Worm (Caenorhabditis elegans) whole organism, L1 larva: ENCODE results near the gene K07F5.8.
"Not testable (repeated sequence)": the region's sequence is repeated elsewhere in the genome, so short reads cannot be mapped to it uniquely, and the experiment has no call there.

Experiments
- C16A3.4 ChIP-seq: fragments of 150-350 bp; optimal IDR thresholded peaks from 2 replicates; lab custom pipeline; 2014; ENCODE audit warnings: missing biosample characterization, missing genetic modification characterization
- C34B4.2 ChIP-seq: sonication (generic microtip); optimal IDR thresholded peaks from 2 replicates; lab custom pipeline; 2017; ENCODE audit warnings: mild to moderate bottlenecking, missing genetic modification characterization, missing compliant biosample characterization
- F16B12.6 ChIP-seq: fragments of 150-350 bp; optimal IDR thresholded peaks from 2 replicates; lab custom pipeline; 2014; ENCODE audit warnings: missing biosample characterization, missing genetic modification characterization
- aha-1 ChIP-seq: fragments of 150-350 bp; optimal IDR thresholded peaks from 2 replicates; lab custom pipeline; 2014; ENCODE audit warnings: missing biosample characterization, missing genetic modification characterization
- ama-1 ChIP-seq: fragments of 150-350 bp; optimal IDR thresholded peaks from 2 replicates; lab custom pipeline; 2014
- ceh-63 ChIP-seq: fragments of 200-800 bp; sonication (Bioruptor generic); optimal IDR thresholded peaks from 2 replicates; lab custom pipeline; 2018; ENCODE audit warnings: mild to moderate bottlenecking, missing genetic modification characterization, missing compliant biosample characterization
- ceh-82 ChIP-seq, 3 experiments: fragments of 150-350 bp in 1 of 3; sonication (generic microtip) in 2 of 3; optimal IDR thresholded peaks; 2 replicates each; lab custom pipeline; 2014 to 2017; ENCODE audit warnings: missing biosample characterization in 3 of 3, missing genetic modification characterization in 3 of 3
- ceh-90 ChIP-seq: sonication (generic microtip); optimal IDR thresholded peaks from 2 replicates; lab custom pipeline; 2016; ENCODE audit warnings: missing genetic modification characterization, missing compliant biosample characterization
- dpl-1 ChIP-seq, 3 experiments: fragments of 150-350 bp in 2 of 3; sonication (generic microtip) in 1 of 3; optimal IDR thresholded peaks; 2 replicates each; lab custom pipeline; 2014 to 2017; ENCODE audit warnings: missing biosample characterization in 3 of 3, missing genetic modification characterization in 3 of 3, missing genetic modification reagents in 3 of 3
- dsc-1 ChIP-seq: sonication (generic microtip); optimal IDR thresholded peaks from 2 replicates; lab custom pipeline; 2016; ENCODE audit warnings: mild to moderate bottlenecking, missing genetic modification characterization, missing compliant biosample characterization
- efl-1 ChIP-seq, 4 experiments: fragments of 150-350 bp; optimal IDR thresholded peaks in 3 of 4; peaks in 1 of 4; 1 replicate in 1 of 4; 2 replicates in 3 of 4; lab custom pipeline; 2014; ENCODE audit warnings: missing biosample characterization in 2 of 4, missing genetic modification characterization in 2 of 4, missing genetic modification reagents in 2 of 4
- efl-3 ChIP-seq: fragments of 200-800 bp; sonication (Bioruptor generic); optimal IDR thresholded peaks from 2 replicates; lab custom pipeline; 2018; ENCODE audit warnings: mild to moderate bottlenecking, missing genetic modification characterization, missing compliant biosample characterization
- egl-27 ChIP-seq, 2 experiments: fragments of 150-350 bp in 1 of 2; sonication (generic microtip); optimal IDR thresholded peaks; 3 replicates each; lab custom pipeline; 2017 to 2018; ENCODE audit warnings: missing biosample characterization in 2 of 2, missing genetic modification characterization in 2 of 2, missing genetic modification reagents in 2 of 2
- ets-5 ChIP-seq: fragments of 200-800 bp; sonication (Bioruptor generic); IDR thresholded peaks from 2 replicates; pipeline ENCODE4 v1.3.6; 2022; ENCODE audit warnings: missing genetic modification characterization, missing compliant biosample characterization
- fkh-4 ChIP-seq: sonication (generic microtip); optimal IDR thresholded peaks from 2 replicates; lab custom pipeline; 2016; ENCODE audit warnings: missing compliant biosample characterization, missing genetic modification characterization, borderline replicate concordance
- fkh-8 ChIP-seq: sonication (generic microtip); optimal IDR thresholded peaks from 2 replicates; lab custom pipeline; 2016; ENCODE audit warnings: mild to moderate bottlenecking, missing genetic modification characterization, missing compliant biosample characterization
- fos-1 ChIP-seq: fragments of 150-350 bp; optimal IDR thresholded peaks from 2 replicates; lab custom pipeline; 2014; ENCODE audit warnings: missing biosample characterization, missing genetic modification characterization
- jun-1 ChIP-seq: fragments of 150-350 bp; optimal IDR thresholded peaks from 2 replicates; lab custom pipeline; 2014; ENCODE audit warnings: missing biosample characterization, missing genetic modification reagents, missing genetic modification characterization
- lin-35 ChIP-seq, 2 experiments: fragments of 150-350 bp; optimal IDR thresholded peaks; 2 replicates each; lab custom pipeline; 2014; ENCODE audit warnings: missing biosample characterization in 2 of 2, missing genetic modification characterization in 2 of 2, missing genetic modification reagents in 2 of 2
- lir-3 ChIP-seq: sonication (generic microtip); optimal IDR thresholded peaks from 2 replicates; lab custom pipeline; 2016; ENCODE audit warnings: mild to moderate bottlenecking, missing genetic modification characterization, moderate library complexity, missing compliant biosample characterization; ENCODE audit not compliant: poor library complexity
- mab-9 ChIP-seq: fragments of 200-800 bp; sonication (Bioruptor generic); IDR thresholded peaks from 2 replicates; pipeline ENCODE4 v1.3.6; 2022; ENCODE audit warnings: missing genetic modification reagents, missing genetic modification characterization, missing compliant biosample characterization
- mef-2 ChIP-seq: fragments of 150-350 bp; optimal IDR thresholded peaks from 2 replicates; lab custom pipeline; 2014; ENCODE audit warnings: missing biosample characterization, missing genetic modification characterization
- nhr-84 ChIP-seq: sonication (generic microtip); optimal IDR thresholded peaks from 2 replicates; lab custom pipeline; 2017; ENCODE audit warnings: missing biosample characterization, missing genetic modification characterization
- pag-3 ChIP-seq: sonication (generic microtip); optimal IDR thresholded peaks from 2 replicates; lab custom pipeline; 2017; ENCODE audit warnings: missing genetic modification characterization, mild to moderate bottlenecking, missing compliant biosample characterization, antibody characterized with exemption, borderline replicate concordance; ENCODE audit not compliant: insufficient read depth
- skn-1 ChIP-seq: fragments of 150-350 bp; optimal IDR thresholded peaks from 2 replicates; lab custom pipeline; 2014; ENCODE audit warnings: missing biosample characterization, missing genetic modification characterization
- snpc-4 ChIP-seq: fragments of 150-350 bp; optimal IDR thresholded peaks from 2 replicates; lab custom pipeline; 2014; ENCODE audit warnings: missing biosample characterization, missing genetic modification characterization
- snu-23 ChIP-seq: sonication (generic microtip); optimal IDR thresholded peaks from 2 replicates; lab custom pipeline; 2016; ENCODE audit warnings: missing genetic modification characterization, missing compliant biosample characterization
- sup-37 ChIP-seq: fragments of 200-800 bp; sonication (Bioruptor generic); optimal IDR thresholded peaks from 2 replicates; lab custom pipeline; 2018; ENCODE audit warnings: mild to moderate bottlenecking, missing genetic modification characterization, missing compliant biosample characterization
- swsn-7 ChIP-seq: sonication (generic microtip); optimal IDR thresholded peaks from 2 replicates; lab custom pipeline; 2016; ENCODE audit warnings: missing genetic modification characterization, missing compliant biosample characterization
- unc-86 ChIP-seq: sonication (generic microtip); optimal IDR thresholded peaks from 2 replicates; lab custom pipeline; 2016; ENCODE audit warnings: missing genetic modification characterization, missing compliant biosample characterization
- vab-15 ChIP-seq: sonication (generic microtip); optimal IDR thresholded peaks from 2 replicates; lab custom pipeline; 2017; ENCODE audit warnings: missing genotype, mild to moderate bottlenecking, missing genetic modification characterization, missing compliant biosample characterization
- zag-1 ChIP-seq: fragments of 150-350 bp; optimal IDR thresholded peaks from 2 replicates; lab custom pipeline; 2014; ENCODE audit warnings: missing biosample characterization, missing genetic modification characterization
- ztf-11 ChIP-seq, 2 experiments: sonication (generic microtip); optimal IDR thresholded peaks; 2 replicates each; lab custom pipeline; 2016 to 2017; ENCODE audit warnings: missing genetic modification characterization in 2 of 2, missing biosample characterization in 1 of 2, missing compliant biosample characterization in 1 of 2

K07F5.8 gene

DNA sequence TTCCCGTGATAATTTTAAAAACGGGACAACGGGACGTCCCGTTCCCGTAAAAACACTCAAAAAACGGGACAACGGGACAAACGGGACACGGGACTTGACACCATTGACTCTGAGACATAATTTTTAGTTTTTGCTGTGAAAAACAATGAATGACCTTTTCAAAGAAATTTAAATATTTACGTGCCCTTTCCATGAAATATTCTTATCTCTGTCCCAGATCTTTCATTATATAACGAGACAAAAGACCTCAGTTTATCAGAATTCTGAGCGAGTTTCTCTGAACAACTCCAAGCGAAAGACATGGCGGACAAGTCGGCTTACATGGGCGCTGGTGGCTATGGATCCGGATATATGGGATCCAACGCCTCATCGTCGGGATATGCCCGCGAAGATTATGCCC is 5.8 kb downstream of the K07F5.8 start, which contains the start of gene nspd-2:
nspd-2 (plus strand) TSS at position 301 of the 400 bp plus-strand sequence.
- TF ChIP-seq vab-15 (tag; lab: Kevin White, UChicago), result no peak
- no peak for TF ChIP-seq ceh-90
- no peak for TF ChIP-seq efl-3
- no peak for TF ChIP-seq aha-1 (tag; lab: Kevin White, UChicago)
- no peak for TF ChIP-seq pag-3 (tag; lab: Kevin White, UChicago)
- TF ChIP-seq jun-1 (tag; lab: Kevin White, UChicago), result no peak
- no peak for TF ChIP-seq C16A3.4 (tag; lab: Kevin White, UChicago)
- no peak for TF ChIP-seq zag-1
- TF ChIP-seq ceh-82 (tag; optimal IDR thresholded peaks at IDR 0.05; lab: Kevin White, UChicago), result no peak
- TF ChIP-seq snpc-4 (tag; lab: Kevin White, UChicago), result no peak
- TF ChIP-seq ets-5 (GFP tag; lab: Robert Waterston, UW), result no peak

DNA sequence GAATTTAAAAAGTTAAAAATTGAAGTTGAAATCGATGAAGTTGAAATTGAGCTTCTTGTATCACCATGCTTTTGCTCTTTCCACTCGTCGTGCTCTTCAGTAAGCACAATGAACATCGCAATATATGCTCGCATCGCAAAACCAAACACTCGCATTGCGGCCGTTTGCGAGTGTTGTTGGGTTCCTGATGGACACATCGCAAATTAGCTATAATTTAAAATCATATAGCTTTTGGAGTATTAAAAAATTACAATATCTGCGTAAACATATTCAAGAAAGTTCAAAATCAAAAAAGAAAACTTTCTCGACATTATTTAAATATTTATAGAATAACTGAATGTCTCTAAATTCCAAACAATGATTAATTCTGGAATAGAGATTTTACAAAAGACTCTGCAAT is 7.5 kb downstream of the K07F5.8 start, which contains the start of gene K07F5.17:
K07F5.17 (plus strand) TSS at position 301 of the 400 bp plus-strand sequence.
- TF ChIP-seq fkh-8 (tag; lab: Kevin White, UChicago) (no peak), mab-9 (no peak), swsn-7 (no peak), egl-27 (tag; optimal IDR thresholded peaks at IDR 0.05; lab: Kevin White, UChicago) (no peak), efl-3 (no peak), dpl-1 (GFP tag; optimal IDR thresholded peaks at IDR 0.05; lab: Kevin White, UChicago) (no peak), dsc-1 (tag; lab: Kevin White, UChicago) (no peak), unc-86 (no peak), snu-23 (no peak), fkh-4 (tag; lab: Kevin White, UChicago) (no peak), F16B12.6 (no peak), sup-37 (GFP tag; lab: Kevin White, UChicago) (no peak)

DNA sequence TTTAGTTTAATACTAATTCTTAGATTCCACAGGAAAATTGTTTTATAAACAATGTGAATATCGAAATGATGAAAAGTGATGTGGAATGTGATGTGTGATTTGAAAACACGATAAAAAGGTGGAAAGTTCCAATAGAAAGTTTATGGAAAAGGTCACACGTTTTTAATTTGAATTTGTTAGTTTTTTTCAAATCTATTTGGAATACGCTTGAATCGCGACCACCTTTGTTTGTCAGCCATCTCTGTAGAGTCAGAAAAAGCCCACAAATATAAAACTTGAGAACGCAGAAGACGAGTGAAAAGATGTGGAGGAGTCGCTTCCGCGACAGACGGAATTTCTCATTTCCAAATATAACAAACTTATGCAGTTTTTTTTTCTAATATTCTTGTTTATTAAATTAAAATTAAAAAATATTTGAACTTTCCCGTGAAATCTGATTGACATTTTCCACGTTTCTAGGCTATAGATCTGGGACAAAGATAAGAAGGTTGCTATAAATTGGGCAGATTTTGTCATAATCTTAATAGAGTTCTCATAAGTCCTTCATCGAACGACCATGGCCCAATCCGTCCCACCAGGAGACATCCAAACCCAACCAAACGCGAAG is 8.4 kb downstream of the K07F5.8 start, which contains the start of the genes kin-24 and msp-56:
kin-24 (minus strand) TSS at position 101 of the 607 bp plus-strand sequence.
msp-56 (plus strand) TSS at position 557 of the 607 bp plus-strand sequence.
- TF ChIP-seq ztf-11 (tag; optimal IDR thresholded peaks at IDR 0.05; lab: Kevin White, UChicago), result no peak
- TF ChIP-seq vab-15 (tag; lab: Kevin White, UChicago), result no peak
- no peak for TF ChIP-seq lin-35 (GFP tag; optimal IDR thresholded peaks at IDR 0.05; lab: Kevin White, UChicago)
- TF ChIP-seq swsn-7, result no peak
- no peak for TF ChIP-seq efl-1 (optimal IDR thresholded peaks at IDR 0.05; lab: Kevin White, UChicago)
- no peak for TF ChIP-seq efl-1 (GFP tag; optimal IDR thresholded peaks at IDR 0.05 in 1 of 2; lab: Kevin White, UChicago)
- no peak for TF ChIP-seq zag-1
- no peak for TF ChIP-seq fos-1 (tag; lab: Kevin White, UChicago)
- TF ChIP-seq C34B4.2, result no peak
- TF ChIP-seq skn-1 (tag; lab: Kevin White, UChicago), result no peak

DNA sequence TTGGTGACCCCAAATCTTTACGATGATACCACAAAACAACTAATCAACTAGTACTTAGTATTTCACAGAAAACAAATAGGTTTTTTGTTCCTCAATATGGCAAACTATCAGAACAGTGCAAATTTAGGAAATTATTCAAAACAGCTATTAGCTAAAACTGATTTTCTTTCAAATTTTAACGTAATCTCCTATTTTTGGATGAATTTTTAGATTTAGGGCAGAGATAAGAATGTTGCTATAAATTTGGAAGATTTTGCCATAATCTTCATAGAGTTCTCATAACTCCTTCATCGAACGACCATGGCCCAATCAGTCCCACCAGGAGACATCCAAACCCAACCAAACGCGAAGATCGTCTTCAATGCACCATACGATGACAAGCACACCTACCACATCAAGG is 12.2 kb downstream of the K07F5.8 start, which contains the start of gene msp-10:
msp-10 (plus strand) TSS at position 301 of the 400 bp plus-strand sequence.
- TF ChIP-seq sup-37 (GFP tag; lab: Kevin White, UChicago); fos-1 (tag; lab: Kevin White, UChicago); lir-3 (tag; lab: Kevin White, UChicago): not testable (repeated sequence)

DNA sequence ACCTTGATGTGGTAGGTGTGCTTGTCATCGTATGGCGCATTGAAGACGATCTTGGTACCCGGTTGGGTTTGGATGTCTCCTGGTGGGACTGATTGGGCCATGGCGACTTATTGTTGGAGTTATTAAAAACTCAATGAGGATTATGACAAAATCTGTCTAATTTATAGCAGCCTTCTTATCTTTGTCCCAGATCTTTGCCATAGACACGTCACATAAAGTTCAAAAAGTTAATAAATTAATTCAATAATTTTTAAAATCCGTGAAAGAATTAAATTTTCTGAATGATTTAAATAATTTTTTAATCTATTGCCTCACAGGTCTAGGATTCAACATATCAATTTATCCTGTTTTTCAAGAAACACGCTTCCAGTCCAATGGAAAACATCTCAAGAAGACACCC is 13.2 kb downstream of the K07F5.8 start, which contains the start of gene msp-81:
msp-81 (minus strand) TSS at position 101 of the 400 bp plus-strand sequence.
- TF ChIP-seq mef-2 (tag; lab: Kevin White, UChicago) (no peak), ceh-63 (GFP tag; lab: Kevin White, UChicago) (no peak), ama-1 (no peak), nhr-84 (tag; lab: Kevin White, UChicago) (no peak), jun-1 (tag; lab: Kevin White, UChicago) (no peak)
- TF ChIP-seq, all 84 proteins: peak for 0
